Worm (Caenorhabditis elegans) whole organism, L1 larva: ENCODE data around the gene nduf-2.2.
"Not testable (repeated sequence)": the region's sequence is repeated elsewhere in the genome, so short reads cannot be mapped to it uniquely, and the experiment has no call there.

Experiments used
- C16A3.4 ChIP-seq: fragments of 150-350 bp; optimal IDR thresholded peaks from 2 replicates; lab custom pipeline; 2014; ENCODE audit warnings: missing biosample characterization, missing genetic modification characterization
- aha-1 ChIP-seq: fragments of 150-350 bp; optimal IDR thresholded peaks from 2 replicates; lab custom pipeline; 2014; ENCODE audit warnings: missing biosample characterization, missing genetic modification characterization
- ceh-63 ChIP-seq: fragments of 200-800 bp; sonication (Bioruptor generic); optimal IDR thresholded peaks from 2 replicates; lab custom pipeline; 2018; ENCODE audit warnings: mild to moderate bottlenecking, missing genetic modification characterization, missing compliant biosample characterization
- ces-1 ChIP-seq: fragments of 150-350 bp; optimal IDR thresholded peaks from 2 replicates; lab custom pipeline; 2014; ENCODE audit warnings: missing biosample characterization, missing genetic modification reagents, missing genetic modification characterization
- dsc-1 ChIP-seq: sonication (generic microtip); optimal IDR thresholded peaks from 2 replicates; lab custom pipeline; 2016; ENCODE audit warnings: mild to moderate bottlenecking, missing genetic modification characterization, missing compliant biosample characterization
- efl-1 ChIP-seq, 4 experiments: fragments of 150-350 bp; optimal IDR thresholded peaks in 3 of 4; peaks in 1 of 4; 1 replicate in 1 of 4; 2 replicates in 3 of 4; lab custom pipeline; 2014; ENCODE audit warnings: missing biosample characterization in 2 of 4, missing genetic modification characterization in 2 of 4, missing genetic modification reagents in 2 of 4
- elt-2 ChIP-seq: sonication (generic microtip); optimal IDR thresholded peaks from 2 replicates; lab custom pipeline; 2016; ENCODE audit warnings: missing genetic modification characterization, mild to moderate bottlenecking, inconsistent platforms, missing compliant biosample characterization, missing genetic modification reagents
- grh-1 ChIP-seq: fragments of 200-800 bp; sonication (Bioruptor generic); IDR thresholded peaks from 2 replicates; pipeline ENCODE4 v1.3.6; 2022; ENCODE audit warnings: missing genetic modification reagents, missing genetic modification characterization, missing compliant biosample characterization
- irx-1 ChIP-seq: sonication (generic microtip); optimal IDR thresholded peaks from 2 replicates; lab custom pipeline; 2016; ENCODE audit warnings: missing genetic modification characterization, missing compliant biosample characterization
- jun-1 ChIP-seq: fragments of 150-350 bp; optimal IDR thresholded peaks from 2 replicates; lab custom pipeline; 2014; ENCODE audit warnings: missing biosample characterization, missing genetic modification reagents, missing genetic modification characterization
- lin-15B ChIP-seq: fragments of 150-350 bp; sonication (generic microtip); optimal IDR thresholded peaks from 3 replicates; lab custom pipeline; 2014; ENCODE audit warnings: missing biosample characterization, missing genetic modification characterization
- nhr-84 ChIP-seq: sonication (generic microtip); optimal IDR thresholded peaks from 2 replicates; lab custom pipeline; 2017; ENCODE audit warnings: missing biosample characterization, missing genetic modification characterization
- sup-37 ChIP-seq: fragments of 200-800 bp; sonication (Bioruptor generic); optimal IDR thresholded peaks from 2 replicates; lab custom pipeline; 2018; ENCODE audit warnings: mild to moderate bottlenecking, missing genetic modification characterization, missing compliant biosample characterization
- tlp-1 ChIP-seq: fragments of 150-350 bp; optimal IDR thresholded peaks from 2 replicates; lab custom pipeline; 2014; ENCODE audit warnings: missing biosample characterization, missing genetic modification characterization
- unc-130 ChIP-seq: fragments of 150-350 bp; optimal IDR thresholded peaks from 2 replicates; lab custom pipeline; 2017; ENCODE audit warnings: missing biosample characterization, missing genetic modification characterization, inconsistent platforms
- ztf-4 ChIP-seq: fragments of 150-350 bp; optimal IDR thresholded peaks from 2 replicates; lab custom pipeline; 2014; ENCODE audit warnings: missing biosample characterization, missing genetic modification characterization

The nduf-2.2 gene

ce11 chrIII:6513759-6514158, 48.7 kb downstream of the nduf-2.2 start:
- not testable (repeated sequence) for TF ChIP-seq efl-1 (optimal IDR thresholded peaks at IDR 0.05; lab: Kevin White, UChicago)
- TF ChIP-seq efl-1 (GFP tag; optimal IDR thresholded peaks at IDR 0.05 in 1 of 2; lab: Kevin White, UChicago): peak in 1 of 2 experiments; percentile 20

ce11 chrIII:6514673-6515072, 49.7 kb downstream of the nduf-2.2 start, which contains the start of gene acr-5:
Gene acr-5, minus strand, starts transcription at chrIII:6514773.
- TF ChIP-seq sup-37 (GFP tag; lab: Kevin White, UChicago) (no peak), dsc-1 (tag; lab: Kevin White, UChicago) (no peak), nhr-84 (no peak), C16A3.4 (tag; lab: Kevin White, UChicago) (no peak), irx-1 (tag; lab: Kevin White, UChicago) (no peak), unc-130 (tag; lab: Kevin White, UChicago) (no peak), elt-2 (tag; lab: Kevin White, UChicago) (no peak), grh-1 (no peak), tlp-1 (no peak), lin-15B (no peak), ces-1 (GFP tag; lab: Kevin White, UChicago) (no peak), ceh-63 (GFP tag; lab: Kevin White, UChicago) (no peak), jun-1 (tag; lab: Kevin White, UChicago) (no peak), aha-1 (no peak), ztf-4 (tag; lab: Kevin White, UChicago) (no peak)
